Worm (Caenorhabditis elegans) whole organism, L3 larva: Measurements from ENCODE around the gene K02D10.2.

Source experiments
- lin-15B ChIP-seq: fragments of 150-350 bp; optimal IDR thresholded peaks from 2 replicates; lab custom pipeline; 2014; ENCODE audit warnings: missing biosample characterization, missing genetic modification characterization
- lin-39 ChIP-seq: fragments of 150-350 bp; optimal IDR thresholded peaks from 2 replicates; lab custom pipeline; 2018; ENCODE audit warnings: missing biosample characterization, missing genetic modification reagents, missing genetic modification characterization
- nhr-12 ChIP-seq: fragments of 150-350 bp; optimal IDR thresholded peaks from 2 replicates; lab custom pipeline; 2014; ENCODE audit warnings: missing biosample characterization, missing genetic modification characterization
- nhr-77 ChIP-seq: fragments of 150-350 bp; optimal IDR thresholded peaks from 2 replicates; lab custom pipeline; 2014; ENCODE audit warnings: missing biosample characterization, missing genetic modification characterization
- pqm-1 ChIP-seq: fragments of 150-350 bp; optimal IDR thresholded peaks from 2 replicates; lab custom pipeline; 2017; ENCODE audit warnings: missing biosample characterization, missing genetic modification characterization, inconsistent platforms

ce11 chrIII:8765030-8765429 lies 6.0 kb downstream of the K02D10.2 start:
- TF ChIP-seq lin-39 (tag; lab: Kevin White, UChicago) (no peak), lin-15B (tag; lab: Kevin White, UChicago) (no peak), nhr-12 (tag; lab: Kevin White, UChicago) (no peak), nhr-77 (tag; lab: Kevin White, UChicago) (no peak), pqm-1 (tag; lab: Kevin White, UChicago) (no peak)
